Worm (Caenorhabditis elegans) whole organism, L3 larva: Measurements from ENCODE around the gene sdz-26.

ENCODE experiments used
- R02D3.7 ChIP-seq: fragments of 150-350 bp; optimal IDR thresholded peaks from 2 replicates; lab custom pipeline; 2014; ENCODE audit warnings: missing biosample characterization, missing genetic modification characterization
- ZK546.5 ChIP-seq: sonication (generic microtip); optimal IDR thresholded peaks from 2 replicates; lab custom pipeline; 2017; ENCODE audit warnings: missing biosample characterization, missing genetic modification characterization
- ama-1 ChIP-seq: fragments of 150-350 bp; optimal IDR thresholded peaks from 2 replicates; lab custom pipeline; 2018
- ceh-16 ChIP-seq: sonication (generic microtip); optimal IDR thresholded peaks from 2 replicates; lab custom pipeline; 2017; ENCODE audit warnings: missing biosample characterization, missing genetic modification characterization
- ceh-82 ChIP-seq: fragments of 150-350 bp; optimal IDR thresholded peaks from 2 replicates; lab custom pipeline; 2014; ENCODE audit warnings: missing biosample characterization, missing genetic modification characterization
- ceh-9 ChIP-seq: sonication (generic microtip); optimal IDR thresholded peaks from 2 replicates; lab custom pipeline; 2018; ENCODE audit warnings: missing biosample characterization, missing genetic modification characterization
- daf-12 ChIP-seq: fragments of 150-350 bp; optimal IDR thresholded peaks from 2 replicates; lab custom pipeline; 2014; ENCODE audit warnings: missing biosample characterization, missing genetic modification reagents, missing genetic modification characterization
- egl-27 ChIP-seq: sonication (generic microtip); optimal IDR thresholded peaks from 4 replicates; lab custom pipeline; 2017; ENCODE audit warnings: missing biosample characterization, missing genetic modification reagents, missing genetic modification characterization
- egl-5 ChIP-seq: fragments of 150-350 bp; optimal IDR thresholded peaks from 2 replicates; lab custom pipeline; 2017; ENCODE audit warnings: missing biosample characterization, missing genetic modification reagents, missing genetic modification characterization, inconsistent platforms
- elt-1 ChIP-seq: fragments of 150-350 bp; optimal IDR thresholded peaks from 2 replicates; lab custom pipeline; 2014; ENCODE audit warnings: missing biosample characterization, missing genetic modification characterization
- elt-3 ChIP-seq, 3 experiments: fragments of 150-350 bp in 1 of 3; sonication (generic microtip) in 2 of 3; optimal IDR thresholded peaks; 2 replicates in 2 of 3; 4 replicates in 1 of 3; lab custom pipeline; 2014 to 2017; ENCODE audit warnings: missing biosample characterization in 3 of 3, missing genetic modification characterization in 3 of 3
- eor-1 ChIP-seq, 2 experiments: fragments of 150-350 bp; optimal IDR thresholded peaks; 2 replicates each; lab custom pipeline; 2014 to 2018; ENCODE audit warnings: missing biosample characterization in 2 of 2, missing genetic modification characterization in 2 of 2
- fkh-10 ChIP-seq: sonication (generic microtip); optimal IDR thresholded peaks from 2 replicates; lab custom pipeline; 2017; ENCODE audit warnings: missing biosample characterization, missing genetic modification reagents, missing genetic modification characterization
- hmg-11 ChIP-seq: sonication (generic microtip); optimal IDR thresholded peaks from 2 replicates; lab custom pipeline; 2016; ENCODE audit warnings: missing genetic modification characterization, missing compliant biosample characterization
- jun-1 ChIP-seq: fragments of 150-350 bp; optimal IDR thresholded peaks from 2 replicates; lab custom pipeline; 2014; ENCODE audit warnings: missing biosample characterization, missing genetic modification reagents, missing genetic modification characterization
- lin-39 ChIP-seq: fragments of 150-350 bp; optimal IDR thresholded peaks from 2 replicates; lab custom pipeline; 2018; ENCODE audit warnings: missing biosample characterization, missing genetic modification reagents, missing genetic modification characterization
- lsy-12 ChIP-seq: sonication (generic microtip); optimal IDR thresholded peaks from 2 replicates; lab custom pipeline; 2016; ENCODE audit warnings: mild to moderate bottlenecking, missing genetic modification characterization, missing compliant biosample characterization
- mdl-1 ChIP-seq: fragments of 150-350 bp; optimal IDR thresholded peaks from 2 replicates; lab custom pipeline; 2014; ENCODE audit warnings: missing biosample characterization, missing genetic modification characterization
- nfya-1 ChIP-seq: sonication (generic microtip); optimal IDR thresholded peaks from 2 replicates; lab custom pipeline; 2017; ENCODE audit warnings: missing genetic modification characterization, mild to moderate bottlenecking, missing compliant biosample characterization, antibody characterized with exemption, moderate library complexity; ENCODE audit not compliant: insufficient read depth
- nhr-12 ChIP-seq: fragments of 150-350 bp; optimal IDR thresholded peaks from 2 replicates; lab custom pipeline; 2014; ENCODE audit warnings: missing biosample characterization, missing genetic modification characterization
- nhr-23 ChIP-seq: fragments of 150-350 bp; optimal IDR thresholded peaks from 2 replicates; lab custom pipeline; 2014; ENCODE audit warnings: missing biosample characterization, missing genetic modification reagents, missing genetic modification characterization
- nhr-237 ChIP-seq: fragments of 150-350 bp; optimal IDR thresholded peaks from 2 replicates; lab custom pipeline; 2014; ENCODE audit warnings: missing biosample characterization, missing genetic modification characterization
- nhr-43 ChIP-seq: sonication (generic microtip); optimal IDR thresholded peaks from 2 replicates; lab custom pipeline; 2016; ENCODE audit warnings: mild to moderate bottlenecking, missing genetic modification characterization, missing compliant biosample characterization; ENCODE audit not compliant: poor library complexity, severe bottlenecking
- nhr-67 ChIP-seq: fragments of 150-350 bp; optimal IDR thresholded peaks from 2 replicates; lab custom pipeline; 2014; ENCODE audit warnings: missing biosample characterization, missing genetic modification characterization
- pha-4 ChIP-seq: fragments of 150-350 bp; optimal IDR thresholded peaks from 2 replicates; lab custom pipeline; 2014; ENCODE audit warnings: missing biosample characterization, missing genetic modification reagents, missing genetic modification characterization
- pqm-1 ChIP-seq: fragments of 150-350 bp; optimal IDR thresholded peaks from 2 replicates; lab custom pipeline; 2017; ENCODE audit warnings: missing biosample characterization, missing genetic modification characterization, inconsistent platforms
- sea-2 ChIP-seq: fragments of 150-350 bp; sonication (generic microtip); optimal IDR thresholded peaks from 4 replicates; lab custom pipeline; 2014; ENCODE audit warnings: missing biosample characterization, missing genetic modification reagents, missing genetic modification characterization
- snpc-4 ChIP-seq: fragments of 150-350 bp; optimal IDR thresholded peaks from 2 replicates; lab custom pipeline; 2014; ENCODE audit warnings: missing biosample characterization, missing genetic modification characterization
- tbx-2 ChIP-seq: sonication (generic microtip); optimal IDR thresholded peaks from 2 replicates; lab custom pipeline; 2016; ENCODE audit warnings: mild to moderate bottlenecking, missing genetic modification characterization, missing compliant biosample characterization
- unc-39 ChIP-seq: sonication (generic microtip); optimal IDR thresholded peaks from 4 replicates; lab custom pipeline; 2017; ENCODE audit warnings: missing biosample characterization, missing genetic modification characterization
- ztf-11 ChIP-seq: fragments of 150-350 bp; optimal IDR thresholded peaks from 2 replicates; lab custom pipeline; 2014; ENCODE audit warnings: missing biosample characterization, missing genetic modification characterization
- ztf-4 ChIP-seq: fragments of 150-350 bp; optimal IDR thresholded peaks from 2 replicates; lab custom pipeline; 2014; ENCODE audit warnings: missing biosample characterization, missing genetic modification characterization

The sdz-26 gene

DNA sequence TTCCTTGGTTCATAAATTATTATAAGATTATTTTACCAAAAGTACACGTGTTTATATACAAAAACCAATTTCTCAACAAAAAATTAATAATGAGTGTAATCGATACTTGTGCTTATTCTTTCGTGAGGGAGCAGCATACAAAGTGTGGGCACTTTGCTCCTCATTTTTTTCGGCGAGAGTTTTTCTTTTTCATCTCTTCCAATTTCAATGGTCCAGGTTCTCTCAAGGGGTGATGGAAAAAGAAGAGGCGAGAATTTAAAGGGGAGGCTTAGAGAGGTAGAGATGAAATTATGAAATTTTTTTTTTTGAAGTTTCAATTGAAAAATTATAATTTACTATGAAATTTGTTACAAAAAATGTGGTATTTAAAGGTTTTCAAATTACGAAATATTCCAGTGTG is 35.4 kb downstream of the sdz-26 start:
- TF ChIP-seq jun-1 (tag; lab: Kevin White, UChicago) (no peak), nhr-237 (no peak), pha-4 (no peak), tbx-2 (no peak), daf-12 (tag; lab: Kevin White, UChicago) (no peak), lsy-12 (no peak)
- TF ChIP-seq, all 47 proteins: peak for 0

- TF ChIP-seq snpc-4 (tag; lab: Kevin White, UChicago) (no peak), ZK546.5 (tag; lab: Kevin White, UChicago) (no peak)
Observed at ce11 chrII:14424791-14425190, 43.2 kb downstream of the sdz-26 start, which contains the start of gene plx-2. Gene plx-2, minus strand, starts transcription at chrII:14424891.

DNA sequence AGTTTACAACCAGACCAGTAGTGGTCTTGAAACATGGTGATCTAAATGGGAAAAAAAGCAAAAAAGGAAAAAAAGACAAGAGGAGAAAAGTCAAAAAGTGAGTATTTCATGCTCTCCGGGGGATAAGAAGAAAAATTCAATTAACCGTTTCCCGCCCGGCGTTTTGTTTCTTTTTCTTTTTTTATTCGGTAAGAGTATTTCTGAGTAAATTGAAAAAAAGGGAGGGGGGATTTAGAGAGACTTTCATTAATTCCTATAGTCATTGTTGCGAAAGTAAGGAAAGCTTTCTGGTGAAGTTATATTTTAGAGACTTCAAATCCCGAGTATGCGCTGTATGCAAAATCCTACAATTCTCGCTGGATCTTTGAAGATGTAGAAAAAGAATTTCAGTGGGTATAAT is 46.2 kb downstream of the sdz-26 start:
- no peak for TF ChIP-seq unc-39
- TF ChIP-seq elt-1 (tag; lab: Kevin White, UChicago) = no peak
- no peak for TF ChIP-seq egl-27 (tag; lab: Kevin White, UChicago)
- no peak for TF ChIP-seq nhr-23 (tag; lab: Kevin White, UChicago)
- TF ChIP-seq sea-2 = no peak
- no peak for TF ChIP-seq ztf-11 (tag; lab: Kevin White, UChicago)
- no peak for TF ChIP-seq nhr-43 (tag; lab: Kevin White, UChicago)
- TF ChIP-seq pqm-1 (tag; lab: Kevin White, UChicago) = no peak
- no peak for TF ChIP-seq ama-1 (lab: Kevin White, UChicago)
- no peak for TF ChIP-seq snpc-4 (tag; lab: Kevin White, UChicago)
- no peak for TF ChIP-seq nhr-67 (tag; lab: Kevin White, UChicago)
- TF ChIP-seq ceh-9 (tag; lab: Kevin White, UChicago) = no peak
- no peak for TF ChIP-seq nhr-12 (tag; lab: Kevin White, UChicago)
- TF ChIP-seq lsy-12 = no peak
- TF ChIP-seq ztf-4 (tag; lab: Kevin White, UChicago) = no peak

ce11 chrII:14428834-14429233 is 47.3 kb downstream of the sdz-26 start:
- no peak for TF ChIP-seq hmg-11 (tag; lab: Kevin White, UChicago)
- TF ChIP-seq elt-3 (tag; optimal IDR thresholded peaks at IDR 0.05; lab: Kevin White, UChicago) = no peak
- no peak for TF ChIP-seq pqm-1 (tag; lab: Kevin White, UChicago)
- TF ChIP-seq nfya-1 (tag; lab: Kevin White, UChicago) = no peak
- TF ChIP-seq nhr-43 (tag; lab: Kevin White, UChicago) = no peak
- no peak for TF ChIP-seq mdl-1 (tag; lab: Kevin White, UChicago)
- TF ChIP-seq lin-39 = no peak
- TF ChIP-seq tbx-2 = no peak
- TF ChIP-seq ceh-16 (tag; lab: Kevin White, UChicago) = no peak
- no peak for TF ChIP-seq snpc-4 (tag; lab: Kevin White, UChicago)
- no peak for TF ChIP-seq ceh-82 (tag; lab: Kevin White, UChicago)
- TF ChIP-seq fkh-10 (GFP tag; lab: Kevin White, UChicago) = no peak
- TF ChIP-seq nhr-12 (tag; lab: Kevin White, UChicago) = no peak
- TF ChIP-seq eor-1 (tag; optimal IDR thresholded peaks at IDR 0.05; lab: Kevin White, UChicago) = no peak

ce11 chrII:14432100-14432499 is 50.5 kb downstream of the sdz-26 start:
- TF ChIP-seq nhr-43 (tag; lab: Kevin White, UChicago) (no peak), pqm-1 (tag; lab: Kevin White, UChicago) (no peak), R02D3.7 (tag; lab: Kevin White, UChicago) (no peak), nhr-237 (no peak), nfya-1 (tag; lab: Kevin White, UChicago) (no peak), egl-5 (tag; lab: Kevin White, UChicago) (no peak), nhr-23 (tag; lab: Kevin White, UChicago) (no peak)
